Fruit fly (Drosophila melanogaster) whole organism, embryonic: ENCODE results near the gene CG46310.

Source experiments
- Atf6 ChIP-seq: fragments of 200-800 bp; sonication (Bioruptor generic); IDR thresholded peaks from 2 replicates; pipeline ENCODE4 v1.3.6; 2022; ENCODE audit warnings: missing biosample characterization, missing genetic modification characterization
- Bteb2 ChIP-seq: fragments of 200-800 bp; sonication (Bioruptor generic); optimal IDR thresholded peaks from 2 replicates; lab custom pipeline; 2016; ENCODE audit warnings: missing biosample characterization, missing genetic modification characterization
- CG12104 ChIP-seq: fragments of 200-800 bp; sonication (Bioruptor generic); optimal IDR thresholded peaks from 3 replicates; lab custom pipeline; 2016; ENCODE audit warnings: missing biosample characterization, missing genetic modification characterization
- CG1233 ChIP-seq: fragments of 200-800 bp; sonication (Bioruptor generic); optimal IDR thresholded peaks from 4 replicates; lab custom pipeline; 2018; ENCODE audit warnings: missing biosample characterization, mild to moderate bottlenecking, missing genetic modification characterization
- CG14860 ChIP-seq: fragments of 200-800 bp; sonication (Bioruptor generic); IDR thresholded peaks from 3 replicates; pipeline ENCODE4 v1.3.6; 2022; ENCODE audit warnings: missing biosample characterization, missing genetic modification characterization; ENCODE audit not compliant: partially characterized antibody
- CG15479 ChIP-seq: fragments of 200-800 bp; sonication (Bioruptor generic); optimal IDR thresholded peaks from 3 replicates; lab custom pipeline; 2019; ENCODE audit warnings: missing biosample characterization, mild to moderate bottlenecking, missing genetic modification characterization, moderate library complexity
- CG17912 ChIP-seq: fragments of 200-800 bp; sonication (Bioruptor generic); optimal IDR thresholded peaks from 2 replicates; lab custom pipeline; 2018; ENCODE audit warnings: missing biosample characterization, mild to moderate bottlenecking, missing genetic modification characterization
- CG2120 ChIP-seq: fragments of 200-800 bp; sonication (Bioruptor generic); optimal IDR thresholded peaks from 3 replicates; lab custom pipeline; 2016; ENCODE audit warnings: missing biosample characterization, missing genetic modification characterization
- CG2199 ChIP-seq: fragments of 200-800 bp; sonication (Bioruptor generic); IDR thresholded peaks from 3 replicates; pipeline ENCODE4 v1.3.6; 2022; ENCODE audit warnings: missing biosample characterization, missing genetic modification characterization
- CG30020 ChIP-seq: fragments of 200-800 bp; optimal IDR thresholded peaks from 2 replicates; lab custom pipeline; 2019; ENCODE audit warnings: missing biosample characterization, mild to moderate bottlenecking, missing genetic modification characterization, moderate library complexity
- CG4282 ChIP-seq: fragments of 200-800 bp; sonication (Bioruptor generic); optimal IDR thresholded peaks from 2 replicates; lab custom pipeline; 2016; ENCODE audit warnings: missing biosample characterization, missing genetic modification characterization
- CG6272 ChIP-seq: fragments of 200-800 bp; sonication (Bioruptor generic); IDR thresholded peaks from 2 replicates; pipeline ENCODE4 v1.3.6; 2022; ENCODE audit warnings: missing biosample characterization, missing genetic modification characterization
- CG8089 ChIP-seq: fragments of 200-800 bp; sonication (Bioruptor generic); optimal IDR thresholded peaks from 3 replicates; lab custom pipeline; 2016; ENCODE audit warnings: missing biosample characterization, missing genetic modification characterization
- CG9727 ChIP-seq: fragments of 200-800 bp; sonication (Bioruptor generic); optimal IDR thresholded peaks from 3 replicates; lab custom pipeline; 2017; ENCODE audit warnings: missing biosample characterization, mild to moderate bottlenecking, missing genetic modification characterization
- CoRest ChIP-seq: fragments of 200-800 bp; sonication (Bioruptor generic); optimal IDR thresholded peaks from 3 replicates; lab custom pipeline; 2018; ENCODE audit warnings: missing biosample characterization, mild to moderate bottlenecking, missing genetic modification characterization, moderate library complexity
- Dp ChIP-seq: fragments of 200-800 bp; sonication (Bioruptor generic); optimal IDR thresholded peaks from 2 replicates; lab custom pipeline; 2018; ENCODE audit warnings: missing biosample characterization, mild to moderate bottlenecking, missing genetic modification characterization, moderate library complexity
- H15 ChIP-seq: fragments of 200-800 bp; sonication (Bioruptor generic); IDR thresholded peaks from 3 replicates; pipeline ENCODE4 v1.3.6; 2022; ENCODE audit warnings: missing biosample characterization, missing genetic modification characterization
- Lhr ChIP-seq: fragments of 200-800 bp; sonication (Bioruptor generic); optimal IDR thresholded peaks from 3 replicates; lab custom pipeline; 2017; ENCODE audit warnings: mild to moderate bottlenecking, missing biosample characterization, missing genetic modification reagents, missing genetic modification characterization
- MBD-R2 ChIP-seq: fragments of 200-800 bp; sonication (Bioruptor generic); IDR thresholded peaks from 2 replicates; pipeline ENCODE4 v1.3.6; 2022; ENCODE audit warnings: missing biosample characterization, missing genetic modification characterization
- Max ChIP-seq: fragments of 200-800 bp; sonication (Bioruptor generic); optimal IDR thresholded peaks from 2 replicates; lab custom pipeline; 2016; ENCODE audit warnings: missing biosample characterization, mild to moderate bottlenecking, missing genetic modification characterization
- Nf-YB ChIP-seq: fragments of 200-800 bp; sonication (Bioruptor generic); optimal IDR thresholded peaks from 3 replicates; lab custom pipeline; 2019; ENCODE audit warnings: missing biosample characterization, mild to moderate bottlenecking, missing genetic modification characterization, moderate library complexity
- NfI ChIP-seq: fragments of 200-800 bp; sonication (Bioruptor generic); optimal IDR thresholded peaks from 3 replicates; lab custom pipeline; 2018; ENCODE audit warnings: missing biosample characterization, mild to moderate bottlenecking, missing genetic modification characterization, moderate library complexity
- Pdp1 ChIP-seq, 2 experiments: fragments of 200-800 bp; sonication (Bioruptor generic); optimal IDR thresholded peaks; 3 replicates each; lab custom pipeline; 2016; ENCODE audit warnings: missing biosample characterization in 2 of 2, missing genetic modification characterization in 2 of 2, mild to moderate bottlenecking in 1 of 2, moderate library complexity in 1 of 2
- Sry-δ ChIP-seq: fragments of 200-800 bp; sonication (Bioruptor generic); optimal IDR thresholded peaks from 2 replicates; lab custom pipeline; 2016; ENCODE audit warnings: missing biosample characterization, missing genetic modification characterization
- Usf ChIP-seq: fragments of 200-800 bp; sonication (Bioruptor generic); optimal IDR thresholded peaks from 2 replicates; lab custom pipeline; 2017; ENCODE audit warnings: missing genotype, missing biosample characterization, missing genetic modification characterization
- abd-A ChIP-seq: fragments of 200-800 bp; sonication (Bioruptor generic); optimal IDR thresholded peaks from 3 replicates; lab custom pipeline; 2019; ENCODE audit warnings: missing biosample characterization, mild to moderate bottlenecking, missing genetic modification characterization, moderate library complexity
- ara ChIP-seq: fragments of 200-800 bp; sonication (Bioruptor generic); IDR thresholded peaks from 2 replicates; pipeline ENCODE4 v1.3.6; 2022; ENCODE audit warnings: missing biosample characterization, missing genetic modification characterization
- ato ChIP-seq: fragments of 200-800 bp; sonication (Bioruptor generic); IDR thresholded peaks from 2 replicates; pipeline ENCODE4 v1.3.6; 2022; ENCODE audit warnings: missing biosample characterization, missing genetic modification characterization; ENCODE audit not compliant: partially characterized antibody
- chif ChIP-seq, 2 experiments: fragments of 200-800 bp; sonication (Bioruptor generic); optimal IDR thresholded peaks; 3 replicates each; lab custom pipeline; 2016; ENCODE audit warnings: missing biosample characterization in 2 of 2, missing genetic modification characterization in 2 of 2
- disco-r ChIP-seq: fragments of 200-800 bp; sonication (Bioruptor generic); optimal IDR thresholded peaks from 2 replicates; lab custom pipeline; 2016; ENCODE audit warnings: missing biosample characterization, missing genetic modification characterization
- ftz-f1 ChIP-seq: fragments of 200-800 bp; sonication (Bioruptor generic); optimal IDR thresholded peaks from 2 replicates; lab custom pipeline; 2016; ENCODE audit warnings: missing biosample characterization, missing genetic modification characterization
- grau ChIP-seq: fragments of 200-800 bp; optimal IDR thresholded peaks from 3 replicates; lab custom pipeline; 2019; ENCODE audit warnings: missing biosample characterization, mild to moderate bottlenecking, missing genetic modification characterization, moderate library complexity
- grn ChIP-seq: fragments of 200-800 bp; sonication (Bioruptor generic); optimal IDR thresholded peaks from 3 replicates; lab custom pipeline; 2017; ENCODE audit warnings: missing biosample characterization, missing genetic modification characterization
- gsb-n ChIP-seq: fragments of 200-800 bp; sonication (Bioruptor generic); optimal IDR thresholded peaks from 3 replicates; lab custom pipeline; 2018; ENCODE audit warnings: missing biosample characterization, mild to moderate bottlenecking, missing genetic modification characterization
- ind ChIP-seq: fragments of 200-800 bp; sonication (Bioruptor generic); optimal IDR thresholded peaks from 3 replicates; lab custom pipeline; 2016; ENCODE audit warnings: missing biosample characterization, missing genetic modification characterization
- knrl ChIP-seq: fragments of 200-800 bp; sonication (Bioruptor generic); IDR thresholded peaks from 3 replicates; pipeline ENCODE4 v1.3.6; 2022; ENCODE audit warnings: missing biosample characterization, missing genetic modification characterization; ENCODE audit not compliant: partially characterized antibody
- mam ChIP-seq: fragments of 200-800 bp; sonication (Bioruptor generic); optimal IDR thresholded peaks from 3 replicates; lab custom pipeline; 2016; ENCODE audit warnings: missing biosample characterization, missing genetic modification characterization
- pnt ChIP-seq: fragments of 200-800 bp; sonication (Bioruptor generic); optimal IDR thresholded peaks from 3 replicates; lab custom pipeline; 2016; ENCODE audit warnings: missing biosample characterization, missing genetic modification characterization
- pum ChIP-seq: fragments of 200-800 bp; sonication (Bioruptor generic); optimal IDR thresholded peaks from 2 replicates; lab custom pipeline; 2016; ENCODE audit warnings: missing biosample characterization, missing genetic modification characterization
- sens-2 ChIP-seq: fragments of 200-800 bp; sonication (Bioruptor generic); IDR thresholded peaks from 2 replicates; pipeline ENCODE4 v1.3.6; 2022; ENCODE audit warnings: missing biosample characterization, missing genetic modification characterization
- slp2 ChIP-seq: fragments of 200-800 bp; sonication (Bioruptor generic); optimal IDR thresholded peaks from 2 replicates; lab custom pipeline; 2016; ENCODE audit warnings: missing biosample characterization, missing genetic modification characterization
- tin ChIP-seq: fragments of 200-800 bp; sonication (Bioruptor generic); optimal IDR thresholded peaks from 3 replicates; lab custom pipeline; 2016; ENCODE audit warnings: missing biosample characterization, missing genetic modification characterization
- tll ChIP-seq, 2 experiments: fragments of 200-800 bp in 1 of 2; fragments of >200 bp in 1 of 2; sonication (Bioruptor generic) in 1 of 2; optimal IDR thresholded peaks; 2 replicates each; lab custom pipeline; 2017 to 2019; ENCODE audit warnings: missing biosample characterization in 2 of 2, missing genetic modification characterization in 2 of 2, mild to moderate bottlenecking in 1 of 2, moderate library complexity in 1 of 2
- vvl ChIP-seq: fragments of 200-800 bp; sonication (Bioruptor generic); IDR thresholded peaks from 2 replicates; pipeline ENCODE4 v1.3.6; 2022; ENCODE audit warnings: missing biosample characterization, missing genetic modification characterization

Gene CG46310

dm6 chr3R:23127796-23128195, 45.9 kb upstream of the CG46310 start, which contains the start of gene CG31457 (continued):
- TF ChIP-seq Bteb2 (GFP tag; lab: Kevin White, UChicago) = no peak
- TF ChIP-seq chif (GFP tag; optimal IDR thresholded peaks at IDR 0.05; lab: Kevin White, UChicago) = no peak
- peak; percentile 60 for TF ChIP-seq Lhr (GFP tag; lab: Kevin White, UChicago)
- TF ChIP-seq Atf6 (GFP tag; lab: Robert Waterston, UW) = no peak
- TF ChIP-seq CG17912 (GFP tag; lab: Kevin White, UChicago) = no peak
- TF ChIP-seq mam = peak; percentile 9
- TF ChIP-seq pnt (GFP tag; lab: Kevin White, UChicago) = no peak
- no peak for TF ChIP-seq sens-2 (GFP tag; lab: Robert Waterston, UW)
- peak; percentile 41 for TF ChIP-seq ato
- TF ChIP-seq CG12104 = no peak
- TF ChIP-seq ftz-f1 (GFP tag; lab: Kevin White, UChicago) = peak; percentile 85
- no peak for TF ChIP-seq disco-r (GFP tag; lab: Kevin White, UChicago)
- peak; percentile 15 for TF ChIP-seq NfI (GFP tag; lab: Kevin White, UChicago)
- TF ChIP-seq knrl (GFP tag; lab: Robert Waterston, UW) = peak; percentile 76
- peak; percentile 16 for TF ChIP-seq CG2120 (GFP tag; lab: Kevin White, UChicago)
- TF ChIP-seq MBD-R2 (GFP tag; lab: Robert Waterston, UW) = peak; percentile 78
- no peak for TF ChIP-seq Max (GFP tag; lab: Kevin White, UChicago)
- TF ChIP-seq Nf-YB = no peak
- peak in 1 of 2 experiments; percentile 21 for TF ChIP-seq Pdp1 (GFP tag; optimal IDR thresholded peaks at IDR 0.05; lab: Kevin White, UChicago)
- TF ChIP-seq CG14860 = peak; percentile 55; the same call in 2 of the 3 replicates
- TF ChIP-seq CG4282 (GFP tag; lab: Kevin White, UChicago) = no peak
- no peak for TF ChIP-seq pum
- no peak for TF ChIP-seq ind (GFP tag; lab: Kevin White, UChicago)
- no peak for TF ChIP-seq slp2 (GFP tag; lab: Kevin White, UChicago)
- TF ChIP-seq CG9727 (GFP tag; lab: Kevin White, UChicago) = no peak
- TF ChIP-seq gsb-n = no peak
- TF ChIP-seq Dp (GFP tag; lab: Kevin White, UChicago) = peak; percentile 98
- TF ChIP-seq CG30020 = no peak
- no peak for TF ChIP-seq Usf (GFP tag; lab: Kevin White, UChicago)
- TF ChIP-seq CG6272 (GFP tag; lab: Robert Waterston, UW) = no peak
- no peak for TF ChIP-seq H15 (GFP tag; lab: Robert Waterston, UW)
- peak; percentile 21 for TF ChIP-seq CoRest (tag; lab: Kevin White, UChicago)
- TF ChIP-seq ara (GFP tag; lab: Robert Waterston, UW) = no peak
- TF ChIP-seq Sry-δ = peak; percentile 76
- TF ChIP-seq grau (tag; lab: Kevin White, UChicago) = no peak
- no peak for TF ChIP-seq CG2199 (GFP tag; lab: Robert Waterston, UW)
- TF ChIP-seq CG8089 (GFP tag; lab: Kevin White, UChicago) = no peak
- TF ChIP-seq vvl (GFP tag; lab: Robert Waterston, UW) = no peak
- no peak for TF ChIP-seq tin (GFP tag; lab: Kevin White, UChicago)

- TF ChIP-seq abd-A = no peak
- no peak for TF ChIP-seq CG1233
- TF ChIP-seq tll (GFP tag; optimal IDR thresholded peaks at IDR 0.05; lab: Kevin White, UChicago) = peak in 1 of 2 experiments; percentile 99
- peak; percentile 53 for TF ChIP-seq grn
- peak; percentile 59 for TF ChIP-seq CG15479 (GFP tag; lab: Kevin White, UChicago)
Measured at dm6 chr3R:23129617-23130016, 44.1 kb upstream of the CG46310 start.
